Fruit fly (Drosophila melanogaster) Kc167 (cell line): ENCODE measurements around the gene Nmnat.

Experiments used
- Myc ChIP-seq: fragments of >200 bp; optimal IDR thresholded peaks from 2 replicates; lab custom pipeline; 2017; ENCODE audit warnings: missing external identifiers
- insv ChIP-seq: fragments of >200 bp; optimal IDR thresholded peaks from 3 replicates; lab custom pipeline; 2018; ENCODE audit warnings: missing external identifiers
- ttk ChIP-seq: sonication (Bioruptor generic); optimal IDR thresholded peaks from 2 replicates; lab custom pipeline; 2017; ENCODE audit warnings: missing external identifiers

DNA sequence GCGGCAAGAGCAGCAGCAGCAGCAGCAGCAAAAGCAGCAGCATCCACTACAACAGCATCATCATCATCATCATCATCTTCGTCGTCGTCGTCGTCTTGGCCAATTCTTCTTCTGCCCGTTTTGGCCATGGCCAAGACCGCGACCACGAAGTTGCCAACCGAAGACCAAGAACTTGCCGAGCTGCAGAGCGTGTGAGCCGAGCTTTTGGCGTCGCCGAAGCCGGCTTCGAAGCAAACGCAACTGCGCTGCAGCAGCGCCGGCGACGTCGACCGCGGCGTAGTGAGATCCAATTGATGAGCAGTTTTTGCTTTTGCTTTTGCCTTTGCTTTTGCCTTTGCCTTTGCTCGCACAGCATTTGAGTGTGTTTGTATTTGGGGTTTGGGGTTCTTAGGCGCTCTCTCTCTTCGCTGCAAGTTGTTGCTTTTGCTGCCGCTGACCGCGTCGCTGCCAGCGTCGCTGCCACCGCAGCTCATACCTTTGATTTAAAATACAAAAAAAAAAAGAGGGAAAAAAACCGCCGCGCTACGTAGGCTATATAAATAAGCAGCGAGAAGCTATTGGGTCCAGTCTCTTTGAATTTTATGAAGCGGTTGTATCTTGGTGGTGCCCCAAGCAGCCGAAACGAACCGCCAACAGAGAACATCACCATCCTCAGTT lies 40.1 kb downstream of the Nmnat start:
- TF ChIP-seq ttk (lab: Kevin White, UChicago) (no peak), Myc (lab: Kevin White, UChicago) (no peak), insv (lab: Kevin White, UChicago) (no peak)
